Worm (Caenorhabditis elegans) whole organism, early embryonic: Measurements from ENCODE around the gene Y54E2A.10.

Experiments used
- B0310.2 ChIP-seq: sonication (generic microtip); optimal IDR thresholded peaks from 2 replicates; lab custom pipeline; 2016; ENCODE audit warnings: mild to moderate bottlenecking, missing genetic modification characterization, missing compliant biosample characterization
- ama-1 ChIP-seq: fragments of 150-350 bp; optimal IDR thresholded peaks from 2 replicates; lab custom pipeline; 2014
- ceh-36 ChIP-seq: sonication (generic microtip); optimal IDR thresholded peaks from 2 replicates; lab custom pipeline; 2016; ENCODE audit warnings: missing genetic modification characterization, inconsistent platforms, missing compliant biosample characterization
- ets-7 ChIP-seq: sonication (generic microtip); optimal IDR thresholded peaks from 2 replicates; lab custom pipeline; 2016; ENCODE audit warnings: missing genotype, missing genetic modification characterization, missing compliant biosample characterization
- hmg-4 ChIP-seq: fragments of 200-800 bp; sonication (Bioruptor generic); optimal IDR thresholded peaks from 2 replicates; lab custom pipeline; 2018; ENCODE audit warnings: mild to moderate bottlenecking, missing genetic modification characterization, missing compliant biosample characterization
- sea-1 ChIP-seq: fragments of 200-800 bp; sonication (Bioruptor generic); conservative IDR thresholded peaks from 2 replicates; pipeline ENCODE4 v1.3.6; 2022; ENCODE audit warnings: missing genetic modification characterization, missing compliant biosample characterization

ce11 chrII:14799367-14799766, 8.5 kb downstream of the Y54E2A.10 start:
- no peak for TF ChIP-seq ets-7 (tag; lab: Kevin White, UChicago)
- TF ChIP-seq sea-1 (GFP tag; lab: Robert Waterston, UW) = no peak
- TF ChIP-seq ama-1 = no peak
- no peak for TF ChIP-seq B0310.2 (tag; lab: Kevin White, UChicago)
- TF ChIP-seq ceh-36 = no peak
- no peak for TF ChIP-seq hmg-4
